Fruit fly (Drosophila melanogaster): ENCODE data around the gene eIF2Bbeta.

Gene eIF2Bbeta

DNA sequence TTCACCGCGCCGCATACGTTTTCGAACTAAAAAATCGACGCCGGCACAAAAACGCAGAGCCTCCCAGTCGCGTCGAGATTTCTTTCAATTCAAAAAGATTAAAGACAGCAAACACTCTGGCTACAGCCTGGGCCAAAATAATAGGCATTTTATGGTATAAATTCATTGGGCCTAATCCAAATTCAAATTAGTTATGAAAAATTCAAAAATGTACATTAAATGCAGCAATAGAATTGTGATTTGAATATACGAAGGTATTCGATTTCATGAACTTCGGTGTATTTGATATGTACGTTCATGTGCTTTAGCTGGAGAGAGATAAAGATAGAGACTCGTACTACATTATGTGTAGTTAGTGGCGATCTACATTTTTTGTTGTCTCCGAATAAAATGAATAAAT is 39.7 kb downstream of the eIF2Bbeta start, which contains the start of gene Syx4 (continued):
- peak; percentile 87 for TF ChIP-seq CG1233 (GFP tag; optimal IDR thresholded peaks at IDR 0.05)
- no peak for TF ChIP-seq CG17186 (GFP tag; optimal IDR thresholded peaks at IDR 0.05)
- TF ChIP-seq shn (GFP tag; optimal IDR thresholded peaks at IDR 0.05), result peak; percentile 76
- no peak for TF ChIP-seq CG33557 (GFP tag; optimal IDR thresholded peaks at IDR 0.05)
- TF ChIP-seq zf30C (GFP tag; optimal IDR thresholded peaks at IDR 0.05), result no peak
- TF ChIP-seq grau (tag; optimal IDR thresholded peaks at IDR 0.05), result peak; percentile 91
- TF ChIP-seq caup (GFP tag; optimal IDR thresholded peaks at IDR 0.05; ENCODE audit: severe bottlenecking), result peak; percentile 93
- TF ChIP-seq gfzf (GFP tag; optimal IDR thresholded peaks at IDR 0.05), result no peak
- peak; percentile 61 for TF ChIP-seq CG10274 (GFP tag; optimal IDR thresholded peaks at IDR 0.05)
- peak; percentile 87 for TF ChIP-seq CG1647 (GFP tag; optimal IDR thresholded peaks at IDR 0.05)
- peak; percentile 59 for TF ChIP-seq CG14965 (GFP tag; optimal IDR thresholded peaks at IDR 0.05; ENCODE audit: borderline replicate concordance)
- TF ChIP-seq CG3281 (GFP tag; optimal IDR thresholded peaks at IDR 0.05), result peak; percentile 93
- peak; percentile 77 for TF ChIP-seq H15 (GFP tag; IDR thresholded peaks at IDR 0.05)
- TF ChIP-seq CG13296 (GFP tag; optimal IDR thresholded peaks at IDR 0.05), result peak; percentile 91
- peak; percentile 84 for TF ChIP-seq CG33213 (GFP tag; optimal IDR thresholded peaks at IDR 0.05)
- TF ChIP-seq fu2 (GFP tag; optimal IDR thresholded peaks at IDR 0.05), result peak; percentile 87
- peak; percentile 91 for TF ChIP-seq CG17328 (GFP tag; IDR thresholded peaks at IDR 0.05)
- TF ChIP-seq fd96Cb (tag; optimal IDR thresholded peaks at IDR 0.05), result peak; percentile 87
- TF ChIP-seq run (tag; optimal IDR thresholded peaks at IDR 0.05), result peak; percentile 85
- peak; percentile 27 for TF ChIP-seq MESR4 (GFP tag; optimal IDR thresholded peaks at IDR 0.05)
- peak; percentile 90 for TF ChIP-seq CG17385 (GFP tag; optimal IDR thresholded peaks at IDR 0.05)
- TF ChIP-seq Eip74EF (GFP tag; optimal IDR thresholded peaks at IDR 0.05), result peak in 1 of 2 experiments; percentile 85
- TF ChIP-seq chn (GFP tag; optimal IDR thresholded peaks at IDR 0.05), result peak; percentile 73
- peak; percentile 76 for TF ChIP-seq CG3407 (GFP tag; optimal IDR thresholded peaks at IDR 0.05)
- TF ChIP-seq Ravus (GFP tag; IDR thresholded peaks at IDR 0.05), result peak; percentile 69
- no peak for TF ChIP-seq fru (optimal IDR thresholded peaks at IDR 0.05)
- TF ChIP-seq CG5245 (GFP tag; optimal IDR thresholded peaks at IDR 0.05), result peak; percentile 79
- peak; percentile 67 for TF ChIP-seq CG17612 (GFP tag; IDR thresholded peaks at IDR 0.05)
- no peak for TF ChIP-seq knrl (GFP tag; IDR thresholded peaks at IDR 0.05; ENCODE audit: partially characterized antibody)
- no peak for TF ChIP-seq CG15073 (GFP tag; optimal IDR thresholded peaks at IDR 0.05)
- no peak for TF ChIP-seq Hr39 (optimal IDR thresholded peaks at IDR 0.05)
- TF ChIP-seq wek (GFP tag; optimal IDR thresholded peaks at IDR 0.05), result peak; percentile 73
- no peak for TF ChIP-seq D (optimal IDR thresholded peaks at IDR 0.05)
- peak; percentile 77 for TF ChIP-seq D (GFP tag; optimal IDR thresholded peaks at IDR 0.05)
- TF ChIP-seq ara (GFP tag; IDR thresholded peaks at IDR 0.05), result peak; percentile 75
- peak; percentile 72; the same call in 1 of the 3 replicates for TF ChIP-seq CG6175 (GFP tag; IDR thresholded peaks at IDR 0.05)
- TF ChIP-seq ranshi (GFP tag; IDR thresholded peaks at IDR 0.05), result peak; percentile 90
- no peak for TF ChIP-seq CG7271 (tag; optimal IDR thresholded peaks at IDR 0.05)
- no peak for TF ChIP-seq ac (GFP tag; optimal IDR thresholded peaks at IDR 0.05)
- TF ChIP-seq Vsx1 (GFP tag; optimal IDR thresholded peaks at IDR 0.05), result peak; percentile 76
- peak; percentile 79 for TF ChIP-seq sd (tag; optimal IDR thresholded peaks at IDR 0.05)
- TF ChIP-seq Oli (tag; optimal IDR thresholded peaks at IDR 0.05), result peak; percentile 91
- TF ChIP-seq Hr3 (GFP tag; optimal IDR thresholded peaks at IDR 0.05), result peak; percentile 79
- peak; percentile 72 for TF ChIP-seq Bdp1 (GFP tag; optimal IDR thresholded peaks at IDR 0.05)
- TF ChIP-seq prd (optimal IDR thresholded peaks at IDR 0.05), result no peak
- TF ChIP-seq prd (GFP tag; IDR thresholded peaks at IDR 0.05), result peak; percentile 85
- peak; percentile 73 for TF ChIP-seq trem (tag; optimal IDR thresholded peaks at IDR 0.05)
- peak; percentile 85 for TF ChIP-seq tx (GFP tag; optimal IDR thresholded peaks at IDR 0.05)
- TF ChIP-seq h (optimal IDR thresholded peaks at IDR 0.05), result no peak
- TF ChIP-seq kay (GFP tag; optimal IDR thresholded peaks at IDR 0.05), result peak; percentile 73
- TF ChIP-seq Jarid2 (GFP tag; optimal IDR thresholded peaks at IDR 0.05), result peak; percentile 67
- peak; percentile 77 for TF ChIP-seq CG16815 (GFP tag; optimal IDR thresholded peaks at IDR 0.05)
